Worm (Caenorhabditis elegans) whole organism, L2 larva: ENCODE results near the gene T13F3.6.

Experiments
- elt-1 ChIP-seq: fragments of 150-350 bp; optimal IDR thresholded peaks from 2 replicates; lab custom pipeline; 2014; ENCODE audit warnings: missing biosample characterization, missing genetic modification characterization
- mdl-1 ChIP-seq, 2 experiments: fragments of 150-350 bp in 1 of 2; sonication (generic microtip) in 1 of 2; optimal IDR thresholded peaks; 2 replicates each; lab custom pipeline; 2017; ENCODE audit warnings: missing biosample characterization in 2 of 2, missing genetic modification characterization in 2 of 2

ce11 chrV:16302439-16302838 lies 31.4 kb upstream of the T13F3.6 start, which contains the start of the genes C31A11.13 and oac-6:
- no peak for TF ChIP-seq elt-1 (tag; lab: Kevin White, UChicago)
- TF ChIP-seq mdl-1 (tag; optimal IDR thresholded peaks at IDR 0.05; lab: Kevin White, UChicago), result no peak
